Worm (Caenorhabditis elegans): ENCODE data around the gene aakg-3.

DNA sequence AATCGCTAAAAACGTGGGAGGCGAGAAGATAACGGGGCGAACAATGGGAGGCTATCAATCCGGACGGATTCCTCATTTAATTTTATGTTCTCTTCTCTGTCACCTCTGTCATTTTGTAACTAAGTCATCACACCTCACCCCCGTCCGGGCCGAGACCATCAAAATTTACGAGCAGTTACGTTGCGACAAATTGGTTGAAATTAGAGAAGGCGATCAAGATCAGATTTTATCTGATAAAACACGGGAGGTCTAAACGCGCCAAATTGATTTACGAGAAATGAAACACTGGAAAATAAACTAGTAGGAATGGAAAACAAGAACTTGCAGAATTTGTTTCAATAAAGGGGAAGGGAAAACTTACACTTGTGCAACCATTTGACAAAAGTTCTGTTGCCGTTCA is 48.2 kb upstream of the aakg-3 start:
- TF ChIP-seq R02D3.7 (tag; optimal IDR thresholded peaks at IDR 0.05) (no peak), nhr-12 (tag; optimal IDR thresholded peaks at IDR 0.05) (no peak), skn-1 (tag; optimal IDR thresholded peaks at IDR 0.05) (no peak), lsy-2 (tag; optimal IDR thresholded peaks at IDR 0.05) (no peak), unc-39 (tag; optimal IDR thresholded peaks at IDR 0.05) (no peak)

Data from whole organism, L2 larva.